Worm (Caenorhabditis elegans) whole organism, L1 larva: ENCODE measurements around the gene C48B4.9.

Experiments used
- aly-2 ChIP-seq: fragments of 150-350 bp; optimal IDR thresholded peaks from 2 replicates; lab custom pipeline; 2014; ENCODE audit warnings: missing biosample characterization, missing genetic modification characterization
- ama-1 ChIP-seq: fragments of 150-350 bp; optimal IDR thresholded peaks from 2 replicates; lab custom pipeline; 2014
- efl-1 ChIP-seq, 4 experiments: fragments of 150-350 bp; optimal IDR thresholded peaks in 3 of 4; peaks in 1 of 4; 1 replicate in 1 of 4; 2 replicates in 3 of 4; lab custom pipeline; 2014; ENCODE audit warnings: missing biosample characterization in 2 of 4, missing genetic modification characterization in 2 of 4, missing genetic modification reagents in 2 of 4
- elt-3 ChIP-seq, 6 experiments: fragments of 150-350 bp in 1 of 6; sonication (generic microtip); optimal IDR thresholded peaks; 2 replicates each; lab custom pipeline; 2017 to 2018; ENCODE audit warnings: missing biosample characterization in 6 of 6, missing genetic modification characterization in 6 of 6, inconsistent platforms in 1 of 6
- fos-1 ChIP-seq: fragments of 150-350 bp; optimal IDR thresholded peaks from 2 replicates; lab custom pipeline; 2014; ENCODE audit warnings: missing biosample characterization, missing genetic modification characterization
- nhr-12 ChIP-seq: sonication (generic microtip); optimal IDR thresholded peaks from 2 replicates; lab custom pipeline; 2017; ENCODE audit warnings: missing biosample characterization, missing genetic modification characterization
- nhr-76 ChIP-seq: sonication (generic microtip); optimal IDR thresholded peaks from 2 replicates; lab custom pipeline; 2017; ENCODE audit warnings: missing biosample characterization, missing genetic modification characterization
- nhr-90 ChIP-seq: sonication (generic microtip); optimal IDR thresholded peaks from 2 replicates; lab custom pipeline; 2016; ENCODE audit warnings: mild to moderate bottlenecking, missing genetic modification characterization, missing compliant biosample characterization; ENCODE audit not compliant: poor library complexity
- pqm-1 ChIP-seq: sonication (generic microtip); optimal IDR thresholded peaks from 3 replicates; lab custom pipeline; 2017; ENCODE audit warnings: missing biosample characterization, missing genetic modification characterization
- snpc-4 ChIP-seq: fragments of 150-350 bp; optimal IDR thresholded peaks from 2 replicates; lab custom pipeline; 2014; ENCODE audit warnings: missing biosample characterization, missing genetic modification characterization
- tbx-2 ChIP-seq: sonication (generic microtip); optimal IDR thresholded peaks from 2 replicates; lab custom pipeline; 2016; ENCODE audit warnings: missing genetic modification characterization, missing compliant biosample characterization
- unc-130 ChIP-seq: fragments of 150-350 bp; optimal IDR thresholded peaks from 2 replicates; lab custom pipeline; 2017; ENCODE audit warnings: missing biosample characterization, missing genetic modification characterization, inconsistent platforms
- ztf-11 ChIP-seq, 2 experiments: sonication (generic microtip); optimal IDR thresholded peaks; 2 replicates each; lab custom pipeline; 2016 to 2017; ENCODE audit warnings: missing genetic modification characterization in 2 of 2, missing biosample characterization in 1 of 2, missing compliant biosample characterization in 1 of 2

DNA sequence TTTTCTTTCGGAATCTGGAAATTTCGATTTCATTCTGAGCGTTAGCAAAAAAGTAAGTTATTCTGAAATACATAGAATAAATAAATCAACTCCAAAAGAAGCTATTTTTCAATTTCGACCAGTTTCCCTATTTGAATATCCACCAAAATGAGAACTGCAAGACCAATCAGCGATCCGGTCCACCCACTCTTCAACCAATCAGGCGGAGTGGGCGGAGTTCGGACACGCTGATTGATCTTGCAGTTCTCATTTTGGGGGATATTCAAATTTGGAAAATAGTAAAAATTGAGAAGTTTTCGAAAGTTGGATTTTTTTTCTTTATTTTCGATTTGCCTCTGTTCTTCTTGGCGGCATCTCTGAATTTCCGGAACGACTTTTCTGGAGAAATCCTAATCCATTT is 7.7 kb upstream of the C48B4.9 start:
- TF ChIP-seq tbx-2 (tag; lab: Kevin White, UChicago) = peak; percentile 3
- no peak for TF ChIP-seq ztf-11 (tag; optimal IDR thresholded peaks at IDR 0.05; lab: Kevin White, UChicago)
- no peak for TF ChIP-seq ama-1 (lab: Kevin White, UChicago)
- TF ChIP-seq nhr-90 (tag; lab: Kevin White, UChicago) = no peak
- no peak for TF ChIP-seq pqm-1 (tag; lab: Kevin White, UChicago)
- no peak for TF ChIP-seq unc-130
- no peak for TF ChIP-seq fos-1
- TF ChIP-seq nhr-76 (tag; lab: Kevin White, UChicago) = no peak
- TF ChIP-seq snpc-4 (tag; lab: Kevin White, UChicago) = no peak
- no peak for TF ChIP-seq aly-2 (tag; lab: Kevin White, UChicago)
- TF ChIP-seq efl-1 (optimal IDR thresholded peaks at IDR 0.05; lab: Kevin White, UChicago) = peak in 1 of 2 experiments; percentile 81
- TF ChIP-seq efl-1 (GFP tag; optimal IDR thresholded peaks at IDR 0.05 in 1 of 2; lab: Kevin White, UChicago) = peak; percentile 84 to 98
- no peak for TF ChIP-seq elt-3 (tag; optimal IDR thresholded peaks at IDR 0.05; lab: Kevin White, UChicago)
- no peak for TF ChIP-seq nhr-12 (tag; lab: Kevin White, UChicago)
